Fruit fly (Drosophila melanogaster): ENCODE results near the gene CG13667.

- TF ChIP-seq tj (GFP tag; optimal IDR thresholded peaks at IDR 0.05): no peak
- no peak for TF ChIP-seq CG7101 (tag; optimal IDR thresholded peaks at IDR 0.05)
- TF ChIP-seq bab1 (GFP tag; optimal IDR thresholded peaks at IDR 0.05): no peak
- TF ChIP-seq ovo (GFP tag; optimal IDR thresholded peaks at IDR 0.05): no peak
- TF ChIP-seq cic (GFP tag; optimal IDR thresholded peaks at IDR 0.05): no peak
- TF ChIP-seq CG33017 (tag; optimal IDR thresholded peaks at IDR 0.05): no peak
Observed at dm6 chr3L:8356196-8356595, 49.1 kb upstream of the CG13667 start, which contains the start of gene Culd.

All from whole organism, adult.